Worm (Caenorhabditis elegans): ENCODE data around the gene clec-206.

The clec-206 gene

DNA sequence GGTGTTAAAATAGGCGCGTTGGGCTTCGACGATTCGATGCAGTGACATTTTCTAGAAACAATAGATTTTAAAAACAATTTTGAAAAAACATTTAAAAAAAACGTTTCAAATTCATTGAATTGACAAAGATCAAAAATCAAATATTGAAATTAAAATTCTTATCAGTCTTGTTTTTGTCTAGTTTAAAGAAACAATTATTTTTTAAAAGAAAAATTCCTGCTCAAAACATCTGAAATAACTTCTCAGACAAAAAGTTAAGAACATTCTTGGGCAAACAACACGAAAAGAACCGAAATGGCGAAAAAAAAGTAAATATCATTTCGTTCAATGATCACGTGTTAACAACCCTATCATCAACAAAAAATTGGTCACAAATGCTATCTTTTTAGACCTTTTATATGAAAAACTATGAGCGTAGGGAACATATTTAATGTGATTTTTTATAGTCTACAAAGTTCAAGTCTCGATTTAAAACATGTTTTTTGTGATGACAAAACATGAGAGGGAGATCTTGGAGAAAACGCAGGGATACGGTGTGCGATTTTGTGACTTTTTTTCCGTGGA is 4.5 kb downstream of the clec-206 start, which contains the start of gene alh-5 (continued):
- TF ChIP-seq fkh-10 (GFP tag; optimal IDR thresholded peaks at IDR 0.05) (no peak), mdl-1 (tag; optimal IDR thresholded peaks at IDR 0.05) (no peak), ets-5 (GFP tag; IDR thresholded peaks at IDR 0.05) (no peak), C04F5.9 (tag; optimal IDR thresholded peaks at IDR 0.05) (no peak), F16B12.6 (tag; optimal IDR thresholded peaks at IDR 0.05) (no peak), C34B4.2 (tag; optimal IDR thresholded peaks at IDR 0.05) (no peak), nhr-12 (tag; optimal IDR thresholded peaks at IDR 0.05) (no peak), aly-2 (tag; optimal IDR thresholded peaks at IDR 0.05) (no peak), isw-1 (GFP tag; IDR thresholded peaks at IDR 0.05) (no peak), irx-1 (tag; optimal IDR thresholded peaks at IDR 0.05) (no peak), efl-3 (GFP tag; optimal IDR thresholded peaks at IDR 0.05) (no peak), ceh-90 (tag; optimal IDR thresholded peaks at IDR 0.05) (no peak), nhr-19 (GFP tag; conservative IDR thresholded peaks at IDR 0.05) (no peak), lin-35 (GFP tag; optimal IDR thresholded peaks at IDR 0.05) (peak in 1 of 2 experiments; percentile 22), mef-2 (tag; optimal IDR thresholded peaks at IDR 0.05) (no peak), elt-3 (tag; optimal IDR thresholded peaks at IDR 0.05) (peak in 1 of 6 experiments; percentile 69), sox-4 (tag; optimal IDR thresholded peaks at IDR 0.05) (no peak), tbx-2 (tag; optimal IDR thresholded peaks at IDR 0.05) (no peak), tlp-1 (tag; optimal IDR thresholded peaks at IDR 0.05) (no peak), alr-1 (tag; optimal IDR thresholded peaks at IDR 0.05; ENCODE audit: borderline replicate concordance) (no peak), skn-1 (tag; optimal IDR thresholded peaks at IDR 0.05) (no peak), pax-3 (tag; optimal IDR thresholded peaks at IDR 0.05) (no peak), nhr-20 (tag; optimal IDR thresholded peaks at IDR 0.05) (peak; percentile 51), hpl-2 (GFP tag; optimal IDR thresholded peaks at IDR 0.05) (no peak), nhr-77 (tag; optimal IDR thresholded peaks at IDR 0.05) (no peak), hlh-17 (GFP tag; optimal IDR thresholded peaks at IDR 0.05; ENCODE audit: borderline replicate concordance) (no peak), vab-15 (tag; optimal IDR thresholded peaks at IDR 0.05) (no peak), nhr-237 (tag; optimal IDR thresholded peaks at IDR 0.05) (no peak), unc-98 (GFP tag; IDR thresholded peaks at IDR 0.05) (no peak), snu-23 (GFP tag; optimal IDR thresholded peaks at IDR 0.05) (no peak)

ce11 chrV:1998358-1998757 is 5.8 kb downstream of the clec-206 start:
- TF ChIP-seq nhr-71 (tag; optimal IDR thresholded peaks at IDR 0.05) (peak; percentile 2), lin-14 (GFP tag; optimal IDR thresholded peaks at IDR 0.05) (peak; percentile 49), elt-2 (tag; optimal IDR thresholded peaks at IDR 0.05) (peak; percentile 45), rnt-1 (tag; optimal IDR thresholded peaks at IDR 0.05) (no peak), zag-1 (tag; optimal IDR thresholded peaks at IDR 0.05) (no peak), nhr-20 (tag; optimal IDR thresholded peaks at IDR 0.05) (peak; percentile 19), ets-5 (GFP tag; IDR thresholded peaks at IDR 0.05) (no peak), elt-3 (tag; optimal IDR thresholded peaks at IDR 0.05) (peak in 3 of 6 experiments; percentile 32 to 56 (median 37))

ce11 chrV:1992515-1992968 is 11.6 kb downstream of the clec-206 start, which contains the start of gene tnt-4:
Gene tnt-4, minus strand, starts transcription at chrV:1992918.
- TF ChIP-seq mef-2 (tag; optimal IDR thresholded peaks at IDR 0.05), result no peak
- no peak for TF ChIP-seq Y116A8C.19 (tag; optimal IDR thresholded peaks at IDR 0.05; ENCODE audit: borderline replicate concordance)
- no peak for TF ChIP-seq lin-35 (GFP tag; optimal IDR thresholded peaks at IDR 0.05)
- no peak for TF ChIP-seq nhr-76 (tag; optimal IDR thresholded peaks at IDR 0.05)
- TF ChIP-seq lir-3 (tag; optimal IDR thresholded peaks at IDR 0.05; ENCODE audit: poor library complexity), result no peak
- TF ChIP-seq mep-1 (tag; optimal IDR thresholded peaks at IDR 0.05), result no peak
- TF ChIP-seq hlh-17 (GFP tag; optimal IDR thresholded peaks at IDR 0.05; ENCODE audit: borderline replicate concordance), result no peak
- no peak for TF ChIP-seq efl-3 (GFP tag; optimal IDR thresholded peaks at IDR 0.05)
- no peak for TF ChIP-seq snu-23 (GFP tag; optimal IDR thresholded peaks at IDR 0.05)
- no peak for TF ChIP-seq sptf-1 (tag; optimal IDR thresholded peaks at IDR 0.05)
- TF ChIP-seq pag-3 (tag; optimal IDR thresholded peaks at IDR 0.05; ENCODE audit: borderline replicate concordance, insufficient read depth), result no peak
- TF ChIP-seq tbx-2 (tag; optimal IDR thresholded peaks at IDR 0.05), result no peak
- TF ChIP-seq ces-1 (GFP tag; optimal IDR thresholded peaks at IDR 0.05), result no peak
- TF ChIP-seq fkh-8 (tag; optimal IDR thresholded peaks at IDR 0.05), result no peak

Measured in whole organism, L1 larva.